Comparison of ENCODE assay signal across 3 worm cellular contexts in the genomic region with DNA sequence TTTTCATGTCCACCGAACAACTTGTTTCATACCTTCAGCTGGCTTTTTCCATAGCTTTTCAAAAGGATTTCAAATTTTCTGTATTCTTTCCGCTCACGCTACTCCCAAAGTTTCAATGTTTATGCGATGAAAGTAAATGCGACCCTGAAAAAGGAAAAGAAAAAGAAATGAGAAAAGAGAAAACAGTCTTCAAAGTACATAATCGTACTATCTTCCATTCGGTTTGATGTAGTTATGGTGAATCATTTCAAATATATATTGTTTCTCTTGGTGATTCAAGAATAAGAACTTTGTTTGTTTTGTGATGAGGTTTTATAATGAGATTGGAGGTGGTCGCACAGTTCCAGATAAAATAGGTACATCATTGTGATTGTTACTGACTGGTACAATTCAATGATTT.
TF ChIP-seq lines count a peak whose summit lies in the region.

No protein-coding gene starts in this region.

TF ChIP-seq in whole organism, L1 larva, 84 proteins besides CTCF, POLR2A, EP300 and RAD21:
- TF ChIP-seq blmp-1 (tag; optimal IDR thresholded peaks at IDR 0.05; lab: Kevin White, UChicago) = peak; percentile 80
- TF ChIP-seq nhr-12 (tag; optimal IDR thresholded peaks at IDR 0.05; lab: Kevin White, UChicago) = no peak

TF ChIP-seq in whole organism, L2 larva, 48 proteins besides CTCF, POLR2A, EP300 and RAD21:
- TF ChIP-seq crh-2 (tag; optimal IDR thresholded peaks at IDR 0.05; lab: Kevin White, UChicago) = no peak
- peak; percentile 37 for TF ChIP-seq blmp-1 (tag; optimal IDR thresholded peaks at IDR 0.05; lab: Kevin White, UChicago; ENCODE audit: insufficient read depth)

TF ChIP-seq in whole organism, L4 larva, 104 proteins besides CTCF, POLR2A, EP300 and RAD21:
- TF ChIP-seq dve-1 (tag; optimal IDR thresholded peaks at IDR 0.05; lab: Kevin White, UChicago; ENCODE audit: insufficient read depth) (peak; percentile 18), arid-1 (GFP tag; conservative IDR thresholded peaks at IDR 0.05; lab: Robert Waterston, UW) (no peak), unc-62 (GFP tag; optimal IDR thresholded peaks at IDR 0.05 in 1 of 2; lab: Kevin White, UChicago) (peak in 1 of 2 experiments; percentile 77), unc-62 (tag; optimal IDR thresholded peaks at IDR 0.05; lab: Kevin White, UChicago) (no peak), zip-2 (tag; optimal IDR thresholded peaks at IDR 0.05; lab: Kevin White, UChicago) (no peak)
